Worm (Caenorhabditis elegans): ENCODE results near the gene srsx-36.
"Not testable (repeated sequence)": the region's sequence is repeated elsewhere in the genome, so short reads cannot be mapped to it uniquely, and the experiment has no call there.

DNA sequence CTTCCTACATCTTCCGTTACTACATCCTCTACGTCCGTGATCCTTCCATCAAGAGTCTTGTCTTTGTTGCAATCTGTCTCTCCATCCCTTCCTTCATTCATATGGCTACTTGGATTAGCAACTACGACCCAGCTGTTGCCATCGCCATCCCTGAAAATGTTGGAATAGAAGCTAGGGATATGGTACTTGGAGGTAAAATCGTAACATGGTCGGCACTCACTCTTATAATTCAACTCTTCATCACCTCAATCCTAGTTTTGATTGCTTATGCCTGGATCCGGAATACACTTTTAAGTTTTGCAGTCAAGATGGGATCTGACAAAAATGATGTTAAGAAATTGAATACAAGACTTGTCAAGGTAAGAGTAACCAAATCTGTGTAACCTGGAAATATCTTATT, 5.7 kb downstream of the srsx-36 start, which contains the start of gene T26E4.18:
- not testable (repeated sequence) for TF ChIP-seq flt-1 (GFP tag; IDR thresholded peaks at IDR 0.05); klf-2 (GFP tag; conservative IDR thresholded peaks at IDR 0.05); tab-1 (GFP tag; IDR thresholded peaks at IDR 0.05); ztf-23 (GFP tag; IDR thresholded peaks at IDR 0.05); ref-1 (GFP tag; conservative IDR thresholded peaks at IDR 0.05); med-1 (GFP tag; optimal IDR thresholded peaks at IDR 0.05; ENCODE audit: insufficient read depth)

All from whole organism, midembryonic.